Worm (Caenorhabditis elegans): ENCODE measurements around the gene T16G1.9.

Gene T16G1.9

ce11 chrV:12961085-12961560 lies 10.5 kb upstream of the T16G1.9 start, which contains the start of gene mpst-7:
Gene mpst-7 (minus strand): TSS chrV:12961135.
- TF ChIP-seq madf-6 (GFP tag; IDR thresholded peaks at IDR 0.05) (peak; percentile 36; the same call in 1 of the 2 replicates), hmg-1.2 (GFP tag; IDR thresholded peaks at IDR 0.05) (no peak), efl-1 (GFP tag; optimal IDR thresholded peaks at IDR 0.05) (peak; percentile 57), snpc-1.3 (tag; optimal IDR thresholded peaks at IDR 0.05; ENCODE audit: insufficient read depth) (no peak), nfyb-1 (GFP tag; IDR thresholded peaks at IDR 0.05) (no peak), dpl-1 (GFP tag; optimal IDR thresholded peaks at IDR 0.05) (no peak), F49E8.2 (tag; optimal IDR thresholded peaks at IDR 0.05; ENCODE audit: insufficient read depth) (no peak)

DNA sequence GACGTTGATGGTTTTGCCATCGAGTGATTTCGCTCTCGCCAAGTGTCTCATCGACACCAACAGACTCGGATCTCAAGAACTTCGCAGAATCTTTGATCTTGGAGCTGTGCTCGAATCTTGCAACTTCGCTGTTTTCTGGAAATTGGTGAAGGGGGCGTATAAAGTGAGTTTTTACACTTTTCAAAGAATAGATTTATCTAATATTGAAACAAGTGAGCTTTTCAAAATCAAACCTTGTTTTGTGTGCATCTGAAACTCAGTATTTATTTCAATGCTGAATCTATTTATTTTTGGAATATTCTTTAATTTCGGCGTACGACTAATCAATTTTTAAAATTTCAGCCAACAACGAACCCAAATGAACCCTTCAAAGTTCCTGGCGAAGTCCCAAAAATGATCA lies 3.6 kb upstream of the T16G1.9 start:
- TF ChIP-seq lin-26 (GFP tag; IDR thresholded peaks at IDR 0.05), result no peak
- no peak for TF ChIP-seq nhr-120 (GFP tag; IDR thresholded peaks at IDR 0.05)
- no peak for TF ChIP-seq F22D6.2 (tag; optimal IDR thresholded peaks at IDR 0.05)
- TF ChIP-seq egl-44 (GFP tag; IDR thresholded peaks at IDR 0.05), result no peak
- no peak for TF ChIP-seq tbx-9 (tag; optimal IDR thresholded peaks at IDR 0.05; ENCODE audit: borderline replicate concordance)
- no peak for TF ChIP-seq F52B5.7 (tag; optimal IDR thresholded peaks at IDR 0.05)
- no peak for TF ChIP-seq ZK185.1 (tag; optimal IDR thresholded peaks at IDR 0.05; ENCODE audit: poor library complexity, severe bottlenecking)
- TF ChIP-seq aptf-2 (GFP tag; conservative IDR thresholded peaks at IDR 0.05), result no peak
- TF ChIP-seq Y56A3A.18 (GFP tag; IDR thresholded peaks at IDR 0.05), result no peak
- TF ChIP-seq somi-1 (GFP tag; optimal IDR thresholded peaks at IDR 0.05), result no peak
- no peak for TF ChIP-seq lin-35 (GFP tag; optimal IDR thresholded peaks at IDR 0.05)
- no peak for TF ChIP-seq ceh-40 (GFP tag; IDR thresholded peaks at IDR 0.05)
- TF ChIP-seq aptf-3 (GFP tag; IDR thresholded peaks at IDR 0.05), result no peak
- TF ChIP-seq efl-1 (GFP tag; optimal IDR thresholded peaks at IDR 0.05), result no peak

DNA sequence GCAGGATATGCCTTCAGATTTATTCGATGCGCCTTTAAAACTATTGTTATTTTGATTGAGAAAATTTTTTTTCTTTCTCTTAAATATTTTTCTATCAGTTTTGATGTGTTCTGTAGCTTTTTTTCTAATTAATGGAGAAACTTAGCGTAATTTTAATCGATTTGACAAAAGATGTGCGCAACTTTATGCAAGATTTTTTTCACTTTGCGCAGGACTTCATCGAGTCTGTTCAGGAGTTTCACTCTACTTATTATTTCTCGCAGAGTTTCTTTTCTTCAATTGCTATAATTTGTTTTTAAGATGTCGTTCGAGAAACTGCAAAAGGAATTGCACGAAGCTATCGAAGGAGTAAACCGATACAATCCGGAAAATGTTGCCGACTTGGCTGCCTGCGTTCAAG lies 3.0 kb upstream of the T16G1.9 start, which contains the start of gene eif-3.K:
Gene eif-3.K (plus strand): TSS at position 301 of the 400 bp plus-strand sequence.
- TF ChIP-seq ztf-26 (tag; optimal IDR thresholded peaks at IDR 0.05) (no peak), ztf-18 (tag; optimal IDR thresholded peaks at IDR 0.05) (no peak), attf-3 (GFP tag; conservative IDR thresholded peaks at IDR 0.05) (no peak), F57C9.4 (tag; optimal IDR thresholded peaks at IDR 0.05) (no peak), B0035.1 (tag; optimal IDR thresholded peaks at IDR 0.05) (no peak), nfya-2 (GFP tag; IDR thresholded peaks at IDR 0.05) (no peak), Y53F4B.3 (GFP tag; IDR thresholded peaks at IDR 0.05) (no peak), Y95B8A.8 (GFP tag; IDR thresholded peaks at IDR 0.05) (no peak), mes-4 (tag; optimal IDR thresholded peaks at IDR 0.05) (no peak), aptf-3 (GFP tag; IDR thresholded peaks at IDR 0.05) (no peak), ceh-91 (GFP tag; IDR thresholded peaks at IDR 0.05) (no peak), chd-7 (tag; optimal IDR thresholded peaks at IDR 0.05) (no peak), madf-8 (GFP tag; conservative IDR thresholded peaks at IDR 0.05) (no peak), akir-1 (GFP tag; optimal IDR thresholded peaks at IDR 0.05) (no peak), F37B4.10 (GFP tag; IDR thresholded peaks at IDR 0.05) (no peak), ztf-28 (GFP tag; IDR thresholded peaks at IDR 0.05) (no peak), snpc-4 (GFP tag; optimal IDR thresholded peaks at IDR 0.05) (no peak), snpc-4 (tag; optimal IDR thresholded peaks at IDR 0.05) (no peak), ztf-22 (GFP tag; optimal IDR thresholded peaks at IDR 0.05) (no peak), athp-1 (tag; optimal IDR thresholded peaks at IDR 0.05) (no peak), ztf-6 (GFP tag; IDR thresholded peaks at IDR 0.05) (no peak)

Data from whole organism, young adult.